Worm (Caenorhabditis elegans) whole organism, L1 larva: Measurements from ENCODE around the gene C35C5.9.

Experiments used
- C04F5.9 ChIP-seq: sonication (generic microtip); optimal IDR thresholded peaks from 2 replicates; lab custom pipeline; 2016; ENCODE audit warnings: missing genetic modification characterization, missing compliant biosample characterization
- aha-1 ChIP-seq: fragments of 150-350 bp; optimal IDR thresholded peaks from 2 replicates; lab custom pipeline; 2014; ENCODE audit warnings: missing biosample characterization, missing genetic modification characterization
- alr-1 ChIP-seq: fragments of 200-800 bp; sonication (Bioruptor generic); optimal IDR thresholded peaks from 2 replicates; lab custom pipeline; 2018; ENCODE audit warnings: borderline replicate concordance, mild to moderate bottlenecking, missing genetic modification characterization, missing compliant biosample characterization
- blmp-1 ChIP-seq: fragments of 150-350 bp; optimal IDR thresholded peaks from 2 replicates; lab custom pipeline; 2014; ENCODE audit warnings: missing biosample characterization, missing genetic modification characterization
- ceh-63 ChIP-seq: fragments of 200-800 bp; sonication (Bioruptor generic); optimal IDR thresholded peaks from 2 replicates; lab custom pipeline; 2018; ENCODE audit warnings: mild to moderate bottlenecking, missing genetic modification characterization, missing compliant biosample characterization
- ces-1 ChIP-seq: fragments of 150-350 bp; optimal IDR thresholded peaks from 2 replicates; lab custom pipeline; 2014; ENCODE audit warnings: missing biosample characterization, missing genetic modification reagents, missing genetic modification characterization
- efl-1 ChIP-seq, 4 experiments: fragments of 150-350 bp; optimal IDR thresholded peaks in 3 of 4; peaks in 1 of 4; 1 replicate in 1 of 4; 2 replicates in 3 of 4; lab custom pipeline; 2014; ENCODE audit warnings: missing biosample characterization in 2 of 4, missing genetic modification characterization in 2 of 4, missing genetic modification reagents in 2 of 4
- elt-2 ChIP-seq: sonication (generic microtip); optimal IDR thresholded peaks from 2 replicates; lab custom pipeline; 2016; ENCODE audit warnings: missing genetic modification characterization, mild to moderate bottlenecking, inconsistent platforms, missing compliant biosample characterization, missing genetic modification reagents
- ets-5 ChIP-seq: fragments of 200-800 bp; sonication (Bioruptor generic); IDR thresholded peaks from 2 replicates; pipeline ENCODE4 v1.3.6; 2022; ENCODE audit warnings: missing genetic modification characterization, missing compliant biosample characterization
- fkh-10 ChIP-seq: sonication (generic microtip); optimal IDR thresholded peaks from 2 replicates; lab custom pipeline; 2017; ENCODE audit warnings: missing biosample characterization, missing genetic modification reagents, missing genetic modification characterization
- fkh-8 ChIP-seq: sonication (generic microtip); optimal IDR thresholded peaks from 2 replicates; lab custom pipeline; 2016; ENCODE audit warnings: mild to moderate bottlenecking, missing genetic modification characterization, missing compliant biosample characterization
- fos-1 ChIP-seq: fragments of 150-350 bp; optimal IDR thresholded peaks from 2 replicates; lab custom pipeline; 2014; ENCODE audit warnings: missing biosample characterization, missing genetic modification characterization
- grh-1 ChIP-seq: fragments of 200-800 bp; sonication (Bioruptor generic); IDR thresholded peaks from 2 replicates; pipeline ENCODE4 v1.3.6; 2022; ENCODE audit warnings: missing genetic modification reagents, missing genetic modification characterization, missing compliant biosample characterization
- hlh-17 ChIP-seq: fragments of 200-800 bp; sonication (Bioruptor generic); optimal IDR thresholded peaks from 2 replicates; lab custom pipeline; 2018; ENCODE audit warnings: missing genetic modification characterization, mild to moderate bottlenecking, missing compliant biosample characterization, moderate library complexity, borderline replicate concordance
- irx-1 ChIP-seq: sonication (generic microtip); optimal IDR thresholded peaks from 2 replicates; lab custom pipeline; 2016; ENCODE audit warnings: missing genetic modification characterization, missing compliant biosample characterization
- lin-13 ChIP-seq: fragments of 150-350 bp; optimal IDR thresholded peaks from 2 replicates; lab custom pipeline; 2014; ENCODE audit warnings: missing biosample characterization, missing genetic modification reagents, missing genetic modification characterization
- lin-14 ChIP-seq: fragments of 200-800 bp; sonication (Bioruptor generic); optimal IDR thresholded peaks from 2 replicates; lab custom pipeline; 2018; ENCODE audit warnings: mild to moderate bottlenecking, missing genetic modification characterization, moderate library complexity, missing compliant biosample characterization
- lir-3 ChIP-seq: sonication (generic microtip); optimal IDR thresholded peaks from 2 replicates; lab custom pipeline; 2016; ENCODE audit warnings: mild to moderate bottlenecking, missing genetic modification characterization, moderate library complexity, missing compliant biosample characterization; ENCODE audit not compliant: poor library complexity
- lsy-2 ChIP-seq, 2 experiments: fragments of 150-350 bp; optimal IDR thresholded peaks; 2 replicates each; lab custom pipeline; 2014; ENCODE audit warnings: missing biosample characterization in 2 of 2, missing genetic modification characterization in 2 of 2
- mab-9 ChIP-seq: fragments of 200-800 bp; sonication (Bioruptor generic); IDR thresholded peaks from 2 replicates; pipeline ENCODE4 v1.3.6; 2022; ENCODE audit warnings: missing genetic modification reagents, missing genetic modification characterization, missing compliant biosample characterization
- mdl-1 ChIP-seq, 2 experiments: fragments of 150-350 bp; optimal IDR thresholded peaks; 2 replicates each; lab custom pipeline; 2014 to 2017; ENCODE audit warnings: missing biosample characterization in 2 of 2, missing genetic modification characterization in 2 of 2, inconsistent platforms in 1 of 2
- nhr-11 ChIP-seq: fragments of 150-350 bp; optimal IDR thresholded peaks from 2 replicates; lab custom pipeline; 2014; ENCODE audit warnings: missing biosample characterization, missing genetic modification characterization
- nhr-12 ChIP-seq: sonication (generic microtip); optimal IDR thresholded peaks from 2 replicates; lab custom pipeline; 2017; ENCODE audit warnings: missing biosample characterization, missing genetic modification characterization
- nhr-237 ChIP-seq: fragments of 150-350 bp; optimal IDR thresholded peaks from 2 replicates; lab custom pipeline; 2014; ENCODE audit warnings: missing biosample characterization, missing genetic modification characterization
- nhr-71 ChIP-seq: sonication (generic microtip); optimal IDR thresholded peaks from 2 replicates; lab custom pipeline; 2016; ENCODE audit warnings: mild to moderate bottlenecking, missing genetic modification characterization, moderate library complexity, missing compliant biosample characterization
- nhr-77 ChIP-seq: fragments of 150-350 bp; optimal IDR thresholded peaks from 2 replicates; lab custom pipeline; 2014; ENCODE audit warnings: missing biosample characterization, missing genetic modification characterization
- nhr-84 ChIP-seq: sonication (generic microtip); optimal IDR thresholded peaks from 2 replicates; lab custom pipeline; 2017; ENCODE audit warnings: missing biosample characterization, missing genetic modification characterization
- nhr-85 ChIP-seq: sonication (generic microtip); peaks from one replicate; lab custom pipeline; 2016; ENCODE audit warnings: missing genetic modification characterization, inconsistent platforms, missing compliant biosample characterization
- nhr-90 ChIP-seq: sonication (generic microtip); optimal IDR thresholded peaks from 2 replicates; lab custom pipeline; 2016; ENCODE audit warnings: mild to moderate bottlenecking, missing genetic modification characterization, missing compliant biosample characterization; ENCODE audit not compliant: poor library complexity
- pag-3 ChIP-seq: sonication (generic microtip); optimal IDR thresholded peaks from 2 replicates; lab custom pipeline; 2017; ENCODE audit warnings: missing genetic modification characterization, mild to moderate bottlenecking, missing compliant biosample characterization, antibody characterized with exemption, borderline replicate concordance; ENCODE audit not compliant: insufficient read depth
- pax-3 ChIP-seq: fragments of 200-800 bp; sonication (Bioruptor generic); optimal IDR thresholded peaks from 2 replicates; lab custom pipeline; 2018; ENCODE audit warnings: mild to moderate bottlenecking, missing genetic modification characterization, moderate library complexity, missing compliant biosample characterization
- pqm-1 ChIP-seq: sonication (generic microtip); optimal IDR thresholded peaks from 3 replicates; lab custom pipeline; 2017; ENCODE audit warnings: missing biosample characterization, missing genetic modification characterization
- skn-1 ChIP-seq: fragments of 150-350 bp; optimal IDR thresholded peaks from 2 replicates; lab custom pipeline; 2014; ENCODE audit warnings: missing biosample characterization, missing genetic modification characterization
- snu-23 ChIP-seq: sonication (generic microtip); optimal IDR thresholded peaks from 2 replicates; lab custom pipeline; 2016; ENCODE audit warnings: missing genetic modification characterization, missing compliant biosample characterization
- unc-130 ChIP-seq: fragments of 150-350 bp; optimal IDR thresholded peaks from 2 replicates; lab custom pipeline; 2017; ENCODE audit warnings: missing biosample characterization, missing genetic modification characterization, inconsistent platforms
- vab-15 ChIP-seq: sonication (generic microtip); optimal IDR thresholded peaks from 2 replicates; lab custom pipeline; 2017; ENCODE audit warnings: missing genotype, mild to moderate bottlenecking, missing genetic modification characterization, missing compliant biosample characterization
- ztf-4 ChIP-seq: fragments of 150-350 bp; optimal IDR thresholded peaks from 2 replicates; lab custom pipeline; 2014; ENCODE audit warnings: missing biosample characterization, missing genetic modification characterization

C35C5.9 gene

DNA sequence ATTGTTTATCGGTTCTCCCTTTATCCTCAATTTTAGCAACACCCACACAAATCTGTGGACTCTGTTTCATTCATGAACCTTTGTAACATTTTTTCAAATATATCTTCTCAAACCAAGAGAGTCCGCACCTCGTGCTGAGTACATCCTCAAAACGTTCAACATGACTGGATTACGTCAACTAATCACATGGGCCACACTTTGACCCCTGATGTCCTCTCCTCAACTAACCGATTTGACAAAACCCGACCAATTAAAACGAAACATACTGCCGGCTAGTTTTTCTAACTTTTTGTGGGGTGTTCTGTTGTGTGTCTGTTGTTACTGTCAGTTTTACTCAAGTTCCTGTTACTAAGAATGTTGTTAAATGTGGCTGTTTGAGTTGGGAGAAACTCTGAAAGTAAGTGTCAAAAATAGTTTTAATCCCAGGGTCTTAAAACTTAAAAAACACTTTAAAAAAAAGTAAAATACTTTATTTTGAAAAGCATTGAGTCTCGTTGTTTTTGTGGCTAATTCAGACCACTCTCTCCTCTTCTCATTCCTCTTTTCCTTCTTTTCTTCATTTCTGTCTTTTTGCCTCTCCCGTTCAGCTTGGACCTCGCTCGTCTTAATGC lies 19.3 kb downstream of the C35C5.9 start:
- TF ChIP-seq pax-3 (tag; lab: Kevin White, UChicago) (no peak), C04F5.9 (tag; lab: Kevin White, UChicago) (no peak), fkh-8 (tag; lab: Kevin White, UChicago) (no peak), vab-15 (tag; lab: Kevin White, UChicago) (peak; percentile 0), nhr-12 (no peak), fos-1 (tag; lab: Kevin White, UChicago) (no peak), irx-1 (tag; lab: Kevin White, UChicago) (no peak), lsy-2 (tag; optimal IDR thresholded peaks at IDR 0.05; lab: Kevin White, UChicago) (no peak), snu-23 (GFP tag; lab: Kevin White, UChicago) (no peak), nhr-85 (peak; percentile 62), lin-14 (GFP tag; lab: Kevin White, UChicago) (peak; percentile 14), mdl-1 (tag; optimal IDR thresholded peaks at IDR 0.05; lab: Kevin White, UChicago) (peak in 1 of 2 experiments; percentile 21), efl-1 (optimal IDR thresholded peaks at IDR 0.05; lab: Kevin White, UChicago) (no peak), efl-1 (GFP tag; optimal IDR thresholded peaks at IDR 0.05 in 1 of 2; lab: Kevin White, UChicago) (peak in 1 of 2 experiments; percentile 80), aha-1 (tag; lab: Kevin White, UChicago) (no peak), nhr-237 (tag; lab: Kevin White, UChicago) (no peak), pag-3 (tag; lab: Kevin White, UChicago) (no peak)
- TF ChIP-seq, all 84 proteins: peak for 5

- TF ChIP-seq nhr-71 (tag; lab: Kevin White, UChicago) (no peak), elt-2 (tag; lab: Kevin White, UChicago) (peak; percentile 70), unc-130 (tag; lab: Kevin White, UChicago) (no peak), mab-9 (no peak), irx-1 (tag; lab: Kevin White, UChicago) (no peak), pag-3 (tag; lab: Kevin White, UChicago) (no peak), fos-1 (tag; lab: Kevin White, UChicago) (no peak), pqm-1 (peak; percentile 32), lin-13 (GFP tag; lab: Kevin White, UChicago) (no peak), fkh-10 (GFP tag; lab: Kevin White, UChicago) (no peak), alr-1 (tag; lab: Kevin White, UChicago) (no peak), ets-5 (GFP tag; lab: Robert Waterston, UW) (no peak), ztf-4 (tag; lab: Kevin White, UChicago) (no peak), nhr-11 (tag; lab: Kevin White, UChicago) (no peak), skn-1 (tag; lab: Kevin White, UChicago) (no peak)
These were observed 19.9 kb downstream of the C35C5.9 start, which contains the start of gene C35C5.10 for ce11 chrX:11556194-11556739. TSS of gene C35C5.10 (plus strand) at chrX:11556244.

DNA sequence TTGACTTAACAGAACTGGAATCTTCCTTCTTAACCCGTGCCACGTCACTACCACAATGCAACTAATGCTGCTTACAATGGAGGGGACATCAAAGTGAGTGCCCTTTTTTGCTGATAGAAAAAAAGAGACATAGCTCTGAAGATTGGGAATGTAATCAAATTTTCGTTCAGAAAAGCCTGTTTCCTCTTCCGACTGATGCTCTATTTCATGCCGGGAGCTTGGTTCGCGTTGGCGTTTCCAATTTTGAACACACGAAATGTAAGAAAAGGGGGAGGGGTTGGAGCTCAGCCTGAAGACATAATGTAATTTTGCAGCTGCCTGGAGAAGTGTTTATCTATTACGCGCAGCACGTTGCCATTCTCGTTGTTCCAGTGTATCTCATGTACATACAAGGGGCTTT lies 21.8 kb downstream of the C35C5.9 start:
- no peak for TF ChIP-seq efl-1 (optimal IDR thresholded peaks at IDR 0.05; lab: Kevin White, UChicago)
- peak in 1 of 2 experiments; percentile 76 for TF ChIP-seq efl-1 (GFP tag; optimal IDR thresholded peaks at IDR 0.05 in 1 of 2; lab: Kevin White, UChicago)
- TF ChIP-seq lin-14 (GFP tag; lab: Kevin White, UChicago) = peak; percentile 64
- no peak for TF ChIP-seq ceh-63 (GFP tag; lab: Kevin White, UChicago)
- no peak for TF ChIP-seq nhr-84
- peak; percentile 60 for TF ChIP-seq ces-1
- TF ChIP-seq fkh-10 (GFP tag; lab: Kevin White, UChicago) = peak; percentile 87

- TF ChIP-seq blmp-1 = no peak
- TF ChIP-seq pax-3 (tag; lab: Kevin White, UChicago) = no peak
- no peak for TF ChIP-seq lir-3 (tag; lab: Kevin White, UChicago)
- TF ChIP-seq nhr-77 = no peak
- no peak for TF ChIP-seq nhr-71 (tag; lab: Kevin White, UChicago)
- TF ChIP-seq nhr-90 (tag; lab: Kevin White, UChicago) = no peak
- no peak for TF ChIP-seq grh-1 (GFP tag; lab: Robert Waterston, UW)
- TF ChIP-seq C04F5.9 (tag; lab: Kevin White, UChicago) = no peak
- no peak for TF ChIP-seq nhr-11 (tag; lab: Kevin White, UChicago)
- TF ChIP-seq hlh-17 (GFP tag; lab: Kevin White, UChicago) = no peak
- TF ChIP-seq irx-1 (tag; lab: Kevin White, UChicago) = no peak
These were observed 23.7 kb downstream of the C35C5.9 start for ce11 chrX:11560076-11560475.
